Fruit fly (Drosophila melanogaster) whole organism, embryonic: ENCODE measurements around the gene Trl.
A peak's percentile ranks its signal among the peaks of the same experiment; 100 is the strongest.

Experiments used
- Atf-2 ChIP-seq: fragments of 200-800 bp; sonication (Bioruptor generic); optimal IDR thresholded peaks from 2 replicates; lab custom pipeline; 2016; ENCODE audit warnings: missing biosample characterization, missing genetic modification characterization
- B-H2 ChIP-seq: fragments of 200-800 bp; sonication (Bioruptor generic); optimal IDR thresholded peaks from 2 replicates; lab custom pipeline; 2018; ENCODE audit warnings: missing biosample characterization, mild to moderate bottlenecking, missing genetic modification characterization
- CG1024 ChIP-seq: fragments of 200-800 bp; sonication (Bioruptor generic); IDR thresholded peaks from 2 replicates; pipeline ENCODE4 v1.3.6; 2022; ENCODE audit warnings: missing biosample characterization, missing genetic modification characterization
- CG10654 ChIP-seq: fragments of 200-800 bp; sonication (Bioruptor generic); optimal IDR thresholded peaks from 2 replicates; lab custom pipeline; 2016; ENCODE audit warnings: missing biosample characterization, missing genetic modification characterization
- CG11398 ChIP-seq: fragments of 200-800 bp; sonication (Bioruptor generic); optimal IDR thresholded peaks from 2 replicates; lab custom pipeline; 2016; ENCODE audit warnings: missing biosample characterization, missing genetic modification characterization
- CG11723 ChIP-seq: fragments of 200-800 bp; sonication (Bioruptor generic); optimal IDR thresholded peaks from 2 replicates; lab custom pipeline; 2017; ENCODE audit warnings: missing biosample characterization, mild to moderate bottlenecking, missing genetic modification characterization
- CG12299 ChIP-seq: fragments of 200-800 bp; sonication (Bioruptor generic); optimal IDR thresholded peaks from 2 replicates; lab custom pipeline; 2018; ENCODE audit warnings: missing biosample characterization, mild to moderate bottlenecking, missing genetic modification characterization
- CG1233 ChIP-seq: fragments of 200-800 bp; sonication (Bioruptor generic); optimal IDR thresholded peaks from 4 replicates; lab custom pipeline; 2018; ENCODE audit warnings: missing biosample characterization, mild to moderate bottlenecking, missing genetic modification characterization
- CG1602 ChIP-seq: fragments of 200-800 bp; sonication (Bioruptor generic); optimal IDR thresholded peaks from 3 replicates; lab custom pipeline; 2016; ENCODE audit warnings: missing biosample characterization, missing genetic modification characterization
- CG16863 ChIP-seq: fragments of 200-800 bp; sonication (Bioruptor generic); optimal IDR thresholded peaks from 3 replicates; lab custom pipeline; 2016; ENCODE audit warnings: missing biosample characterization, missing genetic modification characterization
- CG17385 ChIP-seq: fragments of 200-800 bp; sonication (Bioruptor generic); optimal IDR thresholded peaks from 3 replicates; lab custom pipeline; 2018; ENCODE audit warnings: missing biosample characterization, mild to moderate bottlenecking, missing genetic modification characterization
- CG17612 ChIP-seq: fragments of 200-800 bp; sonication (Bioruptor generic); IDR thresholded peaks from 2 replicates; pipeline ENCODE4 v1.3.6; 2022; ENCODE audit warnings: missing biosample characterization, missing genetic modification characterization
- CG18764 ChIP-seq: fragments of 200-800 bp; sonication (Bioruptor generic); optimal IDR thresholded peaks from 3 replicates; lab custom pipeline; 2016; ENCODE audit warnings: missing biosample characterization, missing genetic modification characterization
- CG30403 ChIP-seq: fragments of 200-800 bp; sonication (Bioruptor generic); optimal IDR thresholded peaks from 3 replicates; lab custom pipeline; 2016; ENCODE audit warnings: missing biosample characterization, missing genetic modification characterization
- CG32772 ChIP-seq: fragments of 200-800 bp; sonication (Bioruptor generic); IDR thresholded peaks from 2 replicates; pipeline ENCODE4 v1.3.6; 2022; ENCODE audit warnings: missing biosample characterization, missing genetic modification characterization
- CG4328 ChIP-seq: fragments of 200-800 bp; sonication (Bioruptor generic); optimal IDR thresholded peaks from 3 replicates; lab custom pipeline; 2017; ENCODE audit warnings: missing biosample characterization, missing genetic modification reagents, missing genetic modification characterization
- CG43689 ChIP-seq: fragments of 200-800 bp; sonication (Bioruptor generic); IDR thresholded peaks from 2 replicates; pipeline ENCODE4 v1.3.6; 2022; ENCODE audit warnings: missing biosample characterization, missing genetic modification characterization
- CG6683 ChIP-seq: fragments of 200-800 bp; sonication (Bioruptor generic); optimal IDR thresholded peaks from 2 replicates; lab custom pipeline; 2017; ENCODE audit warnings: missing biosample characterization, mild to moderate bottlenecking, missing genetic modification characterization, missing genetic modification reagents
- CG6791 ChIP-seq: fragments of 200-800 bp; sonication (Bioruptor generic); IDR thresholded peaks from 3 replicates; pipeline ENCODE4 v1.3.6; 2022; ENCODE audit warnings: missing biosample characterization, missing genetic modification characterization; ENCODE audit not compliant: partially characterized antibody
- CG9609 ChIP-seq: fragments of 200-800 bp; sonication (Bioruptor generic); optimal IDR thresholded peaks from 3 replicates; lab custom pipeline; 2016; ENCODE audit warnings: missing biosample characterization, missing genetic modification characterization
- CG9817 ChIP-seq: fragments of 200-800 bp; sonication (Bioruptor generic); optimal IDR thresholded peaks from 2 replicates; lab custom pipeline; 2018; ENCODE audit warnings: missing biosample characterization, mild to moderate bottlenecking, missing genetic modification characterization, moderate library complexity
- CrebB ChIP-seq: fragments of 200-800 bp; sonication (Bioruptor generic); optimal IDR thresholded peaks from 3 replicates; lab custom pipeline; 2018; ENCODE audit warnings: missing biosample characterization, mild to moderate bottlenecking, missing genetic modification characterization
- D19A ChIP-seq: fragments of 200-800 bp; optimal IDR thresholded peaks from 3 replicates; lab custom pipeline; 2019; ENCODE audit warnings: missing biosample characterization, mild to moderate bottlenecking, missing genetic modification characterization, moderate library complexity
- Dfd ChIP-seq, 2 experiments: fragments of >200 bp; optimal IDR thresholded peaks; 2 replicates each; lab custom pipeline; 2017; ENCODE audit warnings: missing biosample characterization in 2 of 2, missing genetic modification characterization in 2 of 2
- E2f1 ChIP-seq: fragments of 200-800 bp; sonication (Bioruptor generic); IDR thresholded peaks from 2 replicates; pipeline ENCODE4 v1.3.6; 2022; ENCODE audit warnings: missing biosample characterization, missing genetic modification characterization
- Fer2 ChIP-seq: fragments of 200-800 bp; sonication (Bioruptor generic); optimal IDR thresholded peaks from 2 replicates; lab custom pipeline; 2018; ENCODE audit warnings: missing biosample characterization, mild to moderate bottlenecking, missing genetic modification characterization, moderate library complexity
- HHEX ChIP-seq: fragments of 200-800 bp; sonication (Bioruptor generic); optimal IDR thresholded peaks from 3 replicates; lab custom pipeline; 2017; ENCODE audit warnings: missing biosample characterization, mild to moderate bottlenecking, missing genetic modification characterization, missing genetic modification reagents
- Hand ChIP-seq: fragments of 200-800 bp; sonication (Bioruptor generic); optimal IDR thresholded peaks from 2 replicates; lab custom pipeline; 2017; ENCODE audit warnings: mild to moderate bottlenecking, missing biosample characterization, missing genetic modification reagents, missing genetic modification characterization
- Hr51 ChIP-seq, 2 experiments: fragments of 200-800 bp; sonication (Bioruptor generic); optimal IDR thresholded peaks; 2 replicates in 1 of 2; 3 replicates in 1 of 2; lab custom pipeline; 2016 to 2018; ENCODE audit warnings: missing biosample characterization in 2 of 2, missing genetic modification characterization in 2 of 2, mild to moderate bottlenecking in 1 of 2, moderate library complexity in 1 of 2
- Hr78 ChIP-seq, 2 experiments: fragments of 200-800 bp in 1 of 2; fragments of >200 bp in 1 of 2; sonication (Bioruptor generic) in 1 of 2; optimal IDR thresholded peaks; 2 replicates each; lab custom pipeline; 2017 to 2019; ENCODE audit warnings: missing biosample characterization in 2 of 2, missing genetic modification characterization in 2 of 2, mild to moderate bottlenecking in 1 of 2, moderate library complexity in 1 of 2
- Lim3 ChIP-seq: fragments of 200-800 bp; sonication (Bioruptor generic); IDR thresholded peaks from 2 replicates; pipeline ENCODE4 v1.3.6; 2022; ENCODE audit warnings: missing biosample characterization, missing genetic modification characterization
- MTF-1 ChIP-seq: fragments of 200-800 bp; sonication (Bioruptor generic); optimal IDR thresholded peaks from 2 replicates; lab custom pipeline; 2018; ENCODE audit warnings: missing biosample characterization, mild to moderate bottlenecking, missing genetic modification characterization, borderline replicate concordance
- Oli ChIP-seq: fragments of 200-800 bp; sonication (Bioruptor generic); optimal IDR thresholded peaks from 2 replicates; lab custom pipeline; 2018; ENCODE audit warnings: missing biosample characterization, mild to moderate bottlenecking, missing genetic modification characterization, moderate library complexity
- ase ChIP-seq: fragments of 200-800 bp; sonication (Bioruptor generic); IDR thresholded peaks from 3 replicates; pipeline ENCODE4 v1.3.6; 2022; ENCODE audit warnings: missing biosample characterization, missing genetic modification characterization
- ash1 ChIP-seq: fragments of 200-800 bp; sonication (Bioruptor generic); optimal IDR thresholded peaks from 2 replicates; lab custom pipeline; 2018; ENCODE audit warnings: missing biosample characterization, mild to moderate bottlenecking, missing genetic modification characterization
- bigmax ChIP-seq: fragments of 200-800 bp; sonication (Bioruptor generic); optimal IDR thresholded peaks from 2 replicates; lab custom pipeline; 2018; ENCODE audit warnings: missing biosample characterization, mild to moderate bottlenecking, missing genetic modification characterization
- disco-r ChIP-seq: fragments of 200-800 bp; sonication (Bioruptor generic); optimal IDR thresholded peaks from 2 replicates; lab custom pipeline; 2016; ENCODE audit warnings: missing biosample characterization, missing genetic modification characterization
- gro ChIP-seq: fragments of 200-800 bp; sonication (Bioruptor generic); optimal IDR thresholded peaks from 2 replicates; lab custom pipeline; 2016; ENCODE audit warnings: missing biosample characterization, missing genetic modification characterization
- hb ChIP-seq: fragments of 200-800 bp; sonication (Bioruptor generic); IDR thresholded peaks from 3 replicates; pipeline ENCODE4 v1.3.6; 2022; ENCODE audit warnings: missing biosample characterization, missing genetic modification characterization; ENCODE audit not compliant: partially characterized antibody
- ken ChIP-seq: fragments of 200-800 bp; sonication (Bioruptor generic); IDR thresholded peaks from 3 replicates; pipeline ENCODE4 v1.3.6; 2022; ENCODE audit warnings: missing biosample characterization, missing genetic modification characterization
- knrl ChIP-seq: fragments of 200-800 bp; sonication (Bioruptor generic); IDR thresholded peaks from 3 replicates; pipeline ENCODE4 v1.3.6; 2022; ENCODE audit warnings: missing biosample characterization, missing genetic modification characterization; ENCODE audit not compliant: partially characterized antibody
- nerfin-1 ChIP-seq: fragments of 200-800 bp; sonication (Bioruptor generic); optimal IDR thresholded peaks from 3 replicates; lab custom pipeline; 2019; ENCODE audit warnings: missing biosample characterization, mild to moderate bottlenecking, missing genetic modification characterization, moderate library complexity
- odd ChIP-seq: fragments of 200-800 bp; sonication (Bioruptor generic); optimal IDR thresholded peaks from 2 replicates; lab custom pipeline; 2017; ENCODE audit warnings: missing biosample characterization, mild to moderate bottlenecking, missing genetic modification characterization
- pho ChIP-seq: fragments of 200-800 bp; sonication (Bioruptor generic); optimal IDR thresholded peaks from 2 replicates; lab custom pipeline; 2016; ENCODE audit warnings: missing biosample characterization, missing genetic modification characterization
- ranshi ChIP-seq: fragments of 200-800 bp; sonication (Bioruptor generic); IDR thresholded peaks from 2 replicates; pipeline ENCODE4 v1.3.6; 2022; ENCODE audit warnings: missing biosample characterization, missing genetic modification characterization
- sd ChIP-seq: fragments of 200-800 bp; sonication (Bioruptor generic); optimal IDR thresholded peaks from 3 replicates; lab custom pipeline; 2018; ENCODE audit warnings: missing biosample characterization, mild to moderate bottlenecking, missing genetic modification characterization, moderate library complexity
- sens ChIP-seq: fragments of 200-800 bp; sonication (Bioruptor generic); peaks from one replicate; lab custom pipeline; 2016; ENCODE audit warnings: missing biosample characterization, missing genetic modification characterization
- slbo ChIP-seq: fragments of 200-800 bp; sonication (Bioruptor generic); IDR thresholded peaks from 2 replicates; pipeline ENCODE4 v1.3.6; 2022; ENCODE audit warnings: missing biosample characterization, missing genetic modification characterization
- sob ChIP-seq: fragments of 200-800 bp; sonication (Bioruptor generic); IDR thresholded peaks from 2 replicates; pipeline ENCODE4 v1.3.6; 2022; ENCODE audit warnings: missing biosample characterization, missing genetic modification characterization
- tap ChIP-seq: fragments of 200-800 bp; optimal IDR thresholded peaks from 3 replicates; lab custom pipeline; 2019; ENCODE audit warnings: missing biosample characterization, mild to moderate bottlenecking, missing genetic modification characterization, moderate library complexity
- unc-4 ChIP-seq: fragments of 200-800 bp; sonication (Bioruptor generic); IDR thresholded peaks from 2 replicates; pipeline ENCODE4 v1.3.6; 2022; ENCODE audit warnings: missing biosample characterization, missing genetic modification characterization; ENCODE audit not compliant: partially characterized antibody

Gene Trl

dm6 chr3L:14706461-14706880 is 54.4 kb downstream of the Trl start (continued):
- TF ChIP-seq Fer2 (tag; lab: Kevin White, UChicago) (no peak), CG9817 (tag; lab: Kevin White, UChicago) (no peak), Hand (GFP tag; lab: Kevin White, UChicago) (no peak), knrl (GFP tag; lab: Robert Waterston, UW) (0 out of 3 replicates have a peak, but pooled peaks have one; percentile 46), odd (GFP tag; lab: Kevin White, UChicago) (no peak), ase (no peak), Oli (tag; lab: Kevin White, UChicago) (no peak), sd (tag; lab: Kevin White, UChicago) (no peak), sens (GFP tag; lab: Kevin White, UChicago) (no peak), ash1 (no peak), E2f1 (GFP tag; lab: Robert Waterston, UW) (no peak), CG11723 (GFP tag; lab: Kevin White, UChicago) (no peak), CG1602 (GFP tag; lab: Kevin White, UChicago) (no peak), B-H2 (peak; percentile 11), CG11398 (GFP tag; lab: Kevin White, UChicago) (no peak), sob (no peak; the same call in 1 of the 2 replicates), MTF-1 (GFP tag; lab: Kevin White, UChicago) (peak; percentile 9), CG1233 (GFP tag; lab: Kevin White, UChicago) (no peak), gro (GFP tag; lab: Kevin White, UChicago) (peak; percentile 77), ken (GFP tag; lab: Robert Waterston, UW) (no peak), nerfin-1 (tag; lab: Kevin White, UChicago) (no peak), CG1024 (no peak), Dfd (GFP tag; optimal IDR thresholded peaks at IDR 0.05; lab: Kevin White, UChicago) (no peak), CG32772 (GFP tag; lab: Robert Waterston, UW) (no peak), CG12299 (tag; lab: Kevin White, UChicago) (no peak), tap (tag; lab: Kevin White, UChicago) (no peak), slbo (GFP tag; lab: Robert Waterston, UW) (no peak), bigmax (GFP tag; lab: Kevin White, UChicago) (no peak), D19A (tag; lab: Kevin White, UChicago) (no peak), Hr51 (GFP tag; optimal IDR thresholded peaks at IDR 0.05; lab: Kevin White, UChicago) (no peak), ranshi (no peak; the same call in 1 of the 2 replicates), disco-r (no peak), CrebB (tag; lab: Kevin White, UChicago) (no peak), unc-4 (no peak), Atf-2 (no peak), CG17385 (peak; percentile 23), CG9609 (GFP tag; lab: Kevin White, UChicago) (no peak), pho (no peak), CG16863 (GFP tag; lab: Kevin White, UChicago) (no peak), CG6791 (GFP tag; lab: Robert Waterston, UW) (0 out of 3 replicates have a peak, but pooled peaks have one; percentile 42), CG18764 (GFP tag; lab: Kevin White, UChicago) (no peak), CG17612 (no peak), HHEX (GFP tag; lab: Kevin White, UChicago) (peak; percentile 27), CG6683 (no peak), hb (no peak), CG10654 (GFP tag; lab: Kevin White, UChicago) (no peak), CG30403 (GFP tag; lab: Kevin White, UChicago) (no peak), Hr78 (GFP tag; optimal IDR thresholded peaks at IDR 0.05; lab: Kevin White, UChicago) (peak in 1 of 2 experiments; percentile 89), Lim3 (GFP tag; lab: Robert Waterston, UW) (no peak), CG43689 (GFP tag; lab: Robert Waterston, UW) (no peak), CG4328 (no peak)
